Worm (Caenorhabditis elegans) whole organism, early embryonic: ENCODE data around the gene cdk-11.2.

ENCODE experiments used
- F13C5.2 ChIP-seq: sonication (generic microtip); optimal IDR thresholded peaks from 2 replicates; lab custom pipeline; 2017; ENCODE audit warnings: mild to moderate bottlenecking, missing genetic modification characterization, inconsistent platforms, missing compliant biosample characterization
- tra-4 ChIP-seq: sonication (generic microtip); optimal IDR thresholded peaks from 2 replicates; lab custom pipeline; 2017; ENCODE audit warnings: missing genetic modification characterization, missing compliant biosample characterization

ce11 chrX:10463542-10463941 lies 44.0 kb upstream of the cdk-11.2 start, which contains the start of gene C39B10.1:
- TF ChIP-seq F13C5.2 (tag; lab: Kevin White, UChicago) (no peak), tra-4 (tag; lab: Kevin White, UChicago) (no peak)
